Worm (Caenorhabditis elegans): ENCODE results near the gene srx-95.
A peak's percentile ranks its signal among the peaks of the same experiment; 100 is the strongest.

The srx-95 gene

DNA sequence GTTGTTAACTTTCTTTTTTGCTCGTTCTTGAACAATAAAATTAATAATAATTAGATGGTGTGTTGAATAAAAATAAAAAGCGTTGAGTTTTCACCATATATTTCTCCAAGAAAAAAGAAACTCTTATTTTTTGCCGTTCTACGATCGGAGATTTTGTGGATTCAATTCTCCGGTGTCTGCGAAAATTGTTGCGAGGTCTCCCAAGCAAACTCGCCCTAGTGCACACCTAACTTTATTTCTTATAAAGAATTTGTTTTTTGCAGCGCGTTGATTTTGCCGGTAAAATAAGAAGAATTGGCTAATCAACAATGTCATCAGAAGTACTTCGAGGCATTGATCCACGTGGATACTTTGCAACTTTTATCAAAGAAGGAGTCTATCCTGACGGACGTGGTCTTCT is 13.1 kb downstream of the srx-95 start, which contains the start of gene exos-8 (continued):
- peak; percentile 9 for TF ChIP-seq dsc-1 (tag; optimal IDR thresholded peaks at IDR 0.05)
- TF ChIP-seq dpl-1 (GFP tag; optimal IDR thresholded peaks at IDR 0.05): peak; percentile 46 to 71 (median 56)
- no peak for TF ChIP-seq lin-39 (tag; optimal IDR thresholded peaks at IDR 0.05)
- TF ChIP-seq efl-3 (GFP tag; optimal IDR thresholded peaks at IDR 0.05): no peak
- TF ChIP-seq ceh-90 (tag; optimal IDR thresholded peaks at IDR 0.05): no peak
- TF ChIP-seq C16A3.4 (tag; optimal IDR thresholded peaks at IDR 0.05): peak; percentile 65
- TF ChIP-seq nhr-20 (tag; optimal IDR thresholded peaks at IDR 0.05): peak; percentile 65
- TF ChIP-seq lin-13 (GFP tag; optimal IDR thresholded peaks at IDR 0.05): peak; percentile 63
- TF ChIP-seq ama-1 (optimal IDR thresholded peaks at IDR 0.05): no peak
- no peak for TF ChIP-seq ceh-88 (GFP tag; IDR thresholded peaks at IDR 0.05)
- peak; percentile 69 for TF ChIP-seq nhr-71 (tag; optimal IDR thresholded peaks at IDR 0.05)
- no peak for TF ChIP-seq alr-1 (tag; optimal IDR thresholded peaks at IDR 0.05; ENCODE audit: borderline replicate concordance)
- TF ChIP-seq nhr-85 (tag): peak; percentile 59
- no peak for TF ChIP-seq pag-3 (tag; optimal IDR thresholded peaks at IDR 0.05; ENCODE audit: borderline replicate concordance, insufficient read depth)
- TF ChIP-seq pqm-1 (tag; optimal IDR thresholded peaks at IDR 0.05): no peak
- TF ChIP-seq vab-15 (tag; optimal IDR thresholded peaks at IDR 0.05): peak; percentile 16
- peak; percentile 63 for TF ChIP-seq nhr-77 (tag; optimal IDR thresholded peaks at IDR 0.05)
- no peak for TF ChIP-seq unc-62 (GFP tag; optimal IDR thresholded peaks at IDR 0.05)
- TF ChIP-seq lsy-2 (tag; optimal IDR thresholded peaks at IDR 0.05): peak; percentile 28 to 80
- peak; percentile 37 for TF ChIP-seq swsn-7 (tag; optimal IDR thresholded peaks at IDR 0.05)
- peak; percentile 56 for TF ChIP-seq tbx-2 (tag; optimal IDR thresholded peaks at IDR 0.05)
- no peak for TF ChIP-seq mef-2 (tag; optimal IDR thresholded peaks at IDR 0.05)
- TF ChIP-seq unc-30 (tag; optimal IDR thresholded peaks at IDR 0.05): no peak
- peak; percentile 6 for TF ChIP-seq skn-1 (tag; optimal IDR thresholded peaks at IDR 0.05)
- no peak for TF ChIP-seq sox-4 (tag; optimal IDR thresholded peaks at IDR 0.05)
- no peak for TF ChIP-seq ztf-4 (tag; optimal IDR thresholded peaks at IDR 0.05)
- no peak for TF ChIP-seq fkh-10 (GFP tag; optimal IDR thresholded peaks at IDR 0.05)
- TF ChIP-seq hlh-4 (tag; optimal IDR thresholded peaks at IDR 0.05): no peak
- no peak for TF ChIP-seq fkh-4 (tag; optimal IDR thresholded peaks at IDR 0.05; ENCODE audit: borderline replicate concordance)
- TF ChIP-seq ztf-11 (tag; optimal IDR thresholded peaks at IDR 0.05): peak in 1 of 2 experiments; percentile 17
- no peak for TF ChIP-seq C04F5.9 (tag; optimal IDR thresholded peaks at IDR 0.05)
- TF ChIP-seq grh-1 (GFP tag; IDR thresholded peaks at IDR 0.05): no peak
- peak; percentile 55 for TF ChIP-seq lin-14 (GFP tag; optimal IDR thresholded peaks at IDR 0.05)
- peak; percentile 15 for TF ChIP-seq snpc-4 (tag; optimal IDR thresholded peaks at IDR 0.05)
- peak; percentile 11 for TF ChIP-seq unc-130 (tag; optimal IDR thresholded peaks at IDR 0.05)
- no peak for TF ChIP-seq mdl-1 (tag; optimal IDR thresholded peaks at IDR 0.05)
- peak; percentile 22 for TF ChIP-seq fos-1 (tag; optimal IDR thresholded peaks at IDR 0.05)
- TF ChIP-seq ceh-63 (GFP tag; optimal IDR thresholded peaks at IDR 0.05): no peak
- peak; percentile 60 for TF ChIP-seq nhr-47 (tag; optimal IDR thresholded peaks at IDR 0.05)
- TF ChIP-seq elt-3 (tag; optimal IDR thresholded peaks at IDR 0.05): peak in 1 of 6 experiments; percentile 55
- TF ChIP-seq zag-1 (tag; optimal IDR thresholded peaks at IDR 0.05): no peak
- no peak for TF ChIP-seq irx-1 (tag; optimal IDR thresholded peaks at IDR 0.05)
- no peak for TF ChIP-seq ceh-8 (GFP tag; optimal IDR thresholded peaks at IDR 0.05)
- no peak for TF ChIP-seq nhr-12 (tag; optimal IDR thresholded peaks at IDR 0.05)
- TF ChIP-seq lin-35 (GFP tag; optimal IDR thresholded peaks at IDR 0.05): peak; percentile 34 to 82
- TF ChIP-seq zip-4 (GFP tag; optimal IDR thresholded peaks at IDR 0.05): no peak
- no peak for TF ChIP-seq nhr-237 (tag; optimal IDR thresholded peaks at IDR 0.05)
- TF ChIP-seq tlp-1 (tag; optimal IDR thresholded peaks at IDR 0.05): no peak
- no peak for TF ChIP-seq mab-9 (GFP tag; IDR thresholded peaks at IDR 0.05)
- no peak for TF ChIP-seq Y116A8C.19 (tag; optimal IDR thresholded peaks at IDR 0.05; ENCODE audit: borderline replicate concordance)
- no peak for TF ChIP-seq egl-13 (tag; optimal IDR thresholded peaks at IDR 0.05)
- TF ChIP-seq ets-5 (GFP tag; IDR thresholded peaks at IDR 0.05): no peak
- TF ChIP-seq blmp-1 (tag; optimal IDR thresholded peaks at IDR 0.05): peak; percentile 55
- TF ChIP-seq fkh-8 (tag; optimal IDR thresholded peaks at IDR 0.05): peak; percentile 58
